Fruit fly (Drosophila melanogaster) whole organism, pupa: Measurements from ENCODE around the gene Mnn1.
A peak's percentile ranks its signal among the peaks of the same experiment; 100 is the strongest.

Source experiments
- CG10348 ChIP-seq: fragments of 200-800 bp; sonication (Bioruptor generic); IDR thresholded peaks from 2 replicates; pipeline ENCODE4 v1.3.6; 2022; ENCODE audit warnings: missing biosample characterization, missing genetic modification characterization
- CG14655 ChIP-seq: fragments of 200-800 bp; sonication (Bioruptor generic); optimal IDR thresholded peaks from 3 replicates; lab custom pipeline; 2017; ENCODE audit warnings: mild to moderate bottlenecking, missing biosample characterization, missing genetic modification reagents, missing genetic modification characterization
- CG34367 ChIP-seq: fragments of 200-800 bp; sonication (Bioruptor generic); optimal IDR thresholded peaks from 2 replicates; lab custom pipeline; 2018; ENCODE audit warnings: missing biosample characterization, mild to moderate bottlenecking, missing genetic modification characterization
- CG8159 ChIP-seq: fragments of 200-800 bp; sonication (Bioruptor generic); optimal IDR thresholded peaks from 3 replicates; lab custom pipeline; 2018; ENCODE audit warnings: missing biosample characterization, mild to moderate bottlenecking, missing genetic modification characterization, moderate library complexity
- EcR ChIP-seq: fragments of 200-800 bp; sonication (Bioruptor generic); optimal IDR thresholded peaks from 3 replicates; lab custom pipeline; 2019; ENCODE audit warnings: missing biosample characterization, missing genetic modification characterization, mild to moderate bottlenecking, moderate library complexity, missing genetic modification reagents
- Pif1B ChIP-seq: fragments of 200-800 bp; sonication (Bioruptor generic); optimal IDR thresholded peaks from 3 replicates; lab custom pipeline; 2016; ENCODE audit warnings: missing biosample characterization, missing genetic modification characterization
- rn ChIP-seq: fragments of 200-800 bp; sonication (Bioruptor generic); IDR thresholded peaks from 2 replicates; pipeline ENCODE4 v1.3.6; 2022; ENCODE audit warnings: missing biosample characterization, missing genetic modification characterization

DNA sequence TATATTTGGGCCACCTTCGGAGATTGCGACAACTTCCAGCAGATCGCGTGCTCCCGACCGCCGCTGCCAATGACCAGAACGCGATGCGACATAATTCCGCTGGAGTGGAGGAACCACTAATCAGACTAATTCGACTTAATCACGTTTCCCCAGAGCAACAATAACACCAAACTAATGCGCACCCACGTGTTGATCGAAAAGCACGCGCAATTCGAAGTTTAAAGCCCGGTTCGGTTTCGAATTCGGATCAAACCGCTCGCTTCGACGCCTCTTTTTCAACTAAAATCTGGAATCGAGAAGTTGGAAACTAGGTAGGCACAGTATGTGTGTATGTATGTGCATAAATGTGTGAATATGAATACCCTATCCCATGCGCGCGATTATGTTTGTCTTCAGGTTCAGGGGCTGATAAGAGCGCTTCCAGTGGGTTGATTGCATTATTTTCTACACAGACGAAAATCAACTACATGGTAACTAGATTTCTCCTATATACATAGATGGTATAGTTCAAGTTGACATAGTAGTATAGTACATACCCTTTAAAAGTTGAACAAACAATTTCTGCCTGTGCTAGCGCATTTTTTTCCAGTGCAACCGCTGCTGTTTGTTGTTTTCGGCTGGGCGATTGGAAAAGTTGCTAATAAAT, 32.4 kb upstream of the Mnn1 start, which contains the start of gene Gart:
- TF ChIP-seq CG34367 (tag; lab: Kevin White, UChicago) (peak; percentile 52), Pif1B (peak; percentile 72), EcR (GFP tag; lab: Kevin White, UChicago) (peak; percentile 60), CG8159 (tag; lab: Kevin White, UChicago) (no peak), rn (GFP tag; lab: Robert Waterston, UW) (no peak), CG14655 (GFP tag; lab: Kevin White, UChicago) (no peak), CG10348 (GFP tag; lab: Robert Waterston, UW) (no peak)
